Worm (Caenorhabditis elegans): ENCODE results near the gene hmg-1.2.

DNA sequence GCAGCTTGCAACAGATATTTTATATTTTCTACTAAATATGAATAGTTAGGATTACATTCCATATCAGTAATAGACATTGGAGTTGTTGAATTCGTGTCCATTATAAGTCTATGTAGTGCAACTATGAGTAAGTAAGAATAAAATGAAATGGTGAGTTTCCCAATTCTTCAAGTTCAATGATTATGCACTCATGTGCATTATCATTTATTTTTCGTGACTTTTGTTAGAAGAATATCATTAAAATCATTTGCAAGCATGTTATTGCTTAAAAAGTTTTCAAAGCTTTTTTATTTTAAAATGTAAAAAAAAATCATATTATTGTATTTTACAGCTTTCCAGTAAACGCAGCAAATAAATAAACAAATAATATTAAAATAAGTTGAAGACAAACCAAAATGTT lies 23.5 kb upstream of the hmg-1.2 start, which contains the start of gene srg-9:
- no peak for TF ChIP-seq sea-1 (GFP tag; conservative IDR thresholded peaks at IDR 0.05)
- no peak for TF ChIP-seq ama-1 (optimal IDR thresholded peaks at IDR 0.05)
- TF ChIP-seq pes-1 (GFP tag; IDR thresholded peaks at IDR 0.05): no peak
- TF ChIP-seq B0310.2 (tag; optimal IDR thresholded peaks at IDR 0.05): no peak
- TF ChIP-seq hmbx-1 (tag; optimal IDR thresholded peaks at IDR 0.05): no peak
- no peak for TF ChIP-seq hnd-1 (tag; optimal IDR thresholded peaks at IDR 0.05)
- TF ChIP-seq aly-1 (tag; optimal IDR thresholded peaks at IDR 0.05): no peak
- TF ChIP-seq hmg-4 (GFP tag; optimal IDR thresholded peaks at IDR 0.05): no peak
